Worm (Caenorhabditis elegans): ENCODE results near the gene sdz-1.

sdz-1 gene

ce11 chrIII:8656055-8656454, 44.1 kb downstream of the sdz-1 start:
- TF ChIP-seq skn-1 (tag; optimal IDR thresholded peaks at IDR 0.05) (no peak), irx-1 (tag; optimal IDR thresholded peaks at IDR 0.05) (no peak), C04F5.9 (tag; optimal IDR thresholded peaks at IDR 0.05) (no peak), fkh-8 (tag; optimal IDR thresholded peaks at IDR 0.05) (no peak), lir-3 (tag; optimal IDR thresholded peaks at IDR 0.05; ENCODE audit: poor library complexity) (no peak), mep-1 (tag; optimal IDR thresholded peaks at IDR 0.05) (no peak), grh-1 (GFP tag; IDR thresholded peaks at IDR 0.05) (no peak), mdl-1 (tag; optimal IDR thresholded peaks at IDR 0.05) (no peak), ama-1 (optimal IDR thresholded peaks at IDR 0.05) (no peak), C16A3.4 (tag; optimal IDR thresholded peaks at IDR 0.05) (no peak), lin-14 (GFP tag; optimal IDR thresholded peaks at IDR 0.05) (peak; percentile 3), tlp-1 (tag; optimal IDR thresholded peaks at IDR 0.05) (no peak), ceh-82 (tag; optimal IDR thresholded peaks at IDR 0.05) (no peak), tbx-2 (tag; optimal IDR thresholded peaks at IDR 0.05) (no peak), snu-23 (GFP tag; optimal IDR thresholded peaks at IDR 0.05) (peak; percentile 1), nhr-19 (GFP tag; conservative IDR thresholded peaks at IDR 0.05) (peak; percentile 12; the same call in 1 of the 2 replicates), unc-98 (GFP tag; IDR thresholded peaks at IDR 0.05) (no peak), alr-1 (tag; optimal IDR thresholded peaks at IDR 0.05; ENCODE audit: borderline replicate concordance) (no peak), hlh-17 (GFP tag; optimal IDR thresholded peaks at IDR 0.05; ENCODE audit: borderline replicate concordance) (no peak), zip-4 (GFP tag; optimal IDR thresholded peaks at IDR 0.05) (no peak), unc-30 (tag; optimal IDR thresholded peaks at IDR 0.05) (no peak), nhr-84 (tag; optimal IDR thresholded peaks at IDR 0.05) (no peak), F16B12.6 (tag; optimal IDR thresholded peaks at IDR 0.05) (no peak), fos-1 (tag; optimal IDR thresholded peaks at IDR 0.05) (no peak), nhr-237 (tag; optimal IDR thresholded peaks at IDR 0.05) (no peak), unc-130 (tag; optimal IDR thresholded peaks at IDR 0.05) (no peak), mab-9 (GFP tag; IDR thresholded peaks at IDR 0.05) (no peak), lin-35 (GFP tag; optimal IDR thresholded peaks at IDR 0.05) (no peak), unc-62 (GFP tag; optimal IDR thresholded peaks at IDR 0.05) (no peak), nhr-71 (tag; optimal IDR thresholded peaks at IDR 0.05) (no peak), nhr-85 (tag) (peak; percentile 70), lin-13 (GFP tag; optimal IDR thresholded peaks at IDR 0.05) (no peak)

- TF ChIP-seq egl-27 (tag; optimal IDR thresholded peaks at IDR 0.05) = no peak
- no peak for TF ChIP-seq ama-1 (optimal IDR thresholded peaks at IDR 0.05)
- TF ChIP-seq unc-62 (GFP tag; optimal IDR thresholded peaks at IDR 0.05) = no peak
- no peak for TF ChIP-seq C34B4.2 (tag; optimal IDR thresholded peaks at IDR 0.05)
- TF ChIP-seq vab-15 (tag; optimal IDR thresholded peaks at IDR 0.05) = no peak
- TF ChIP-seq aha-1 (tag; optimal IDR thresholded peaks at IDR 0.05) = no peak
- no peak for TF ChIP-seq lin-13 (GFP tag; optimal IDR thresholded peaks at IDR 0.05)
- TF ChIP-seq elt-2 (tag; optimal IDR thresholded peaks at IDR 0.05) = no peak
- TF ChIP-seq nhr-12 (tag; optimal IDR thresholded peaks at IDR 0.05) = no peak
- no peak for TF ChIP-seq lin-39 (tag; optimal IDR thresholded peaks at IDR 0.05)
- no peak for TF ChIP-seq sptf-1 (tag; optimal IDR thresholded peaks at IDR 0.05)
- no peak for TF ChIP-seq unc-130 (tag; optimal IDR thresholded peaks at IDR 0.05)
- TF ChIP-seq mdl-1 (tag; optimal IDR thresholded peaks at IDR 0.05) = peak in 1 of 2 experiments; percentile 2
- no peak for TF ChIP-seq dpl-1 (GFP tag; optimal IDR thresholded peaks at IDR 0.05)
- no peak for TF ChIP-seq dsc-1 (tag; optimal IDR thresholded peaks at IDR 0.05)
- TF ChIP-seq snu-23 (GFP tag; optimal IDR thresholded peaks at IDR 0.05) = peak; percentile 40
- TF ChIP-seq sup-37 (GFP tag; optimal IDR thresholded peaks at IDR 0.05) = no peak
- peak; percentile 5 for TF ChIP-seq tbx-2 (tag; optimal IDR thresholded peaks at IDR 0.05)
- no peak for TF ChIP-seq egl-13 (tag; optimal IDR thresholded peaks at IDR 0.05)
- TF ChIP-seq fkh-4 (tag; optimal IDR thresholded peaks at IDR 0.05; ENCODE audit: borderline replicate concordance) = no peak
- no peak for TF ChIP-seq F16B12.6 (tag; optimal IDR thresholded peaks at IDR 0.05)
- TF ChIP-seq pax-3 (tag; optimal IDR thresholded peaks at IDR 0.05) = no peak
- TF ChIP-seq irx-1 (tag; optimal IDR thresholded peaks at IDR 0.05) = no peak
- peak; percentile 51 for TF ChIP-seq nhr-71 (tag; optimal IDR thresholded peaks at IDR 0.05)
- TF ChIP-seq swsn-7 (tag; optimal IDR thresholded peaks at IDR 0.05) = no peak
- no peak for TF ChIP-seq ceh-82 (tag; optimal IDR thresholded peaks at IDR 0.05)
- peak; percentile 60 for TF ChIP-seq nhr-20 (tag; optimal IDR thresholded peaks at IDR 0.05)
- no peak for TF ChIP-seq skn-1 (tag; optimal IDR thresholded peaks at IDR 0.05)
- TF ChIP-seq ztf-11 (tag; optimal IDR thresholded peaks at IDR 0.05) = no peak
- no peak for TF ChIP-seq Y116A8C.19 (tag; optimal IDR thresholded peaks at IDR 0.05; ENCODE audit: borderline replicate concordance)
- TF ChIP-seq unc-86 (tag; optimal IDR thresholded peaks at IDR 0.05) = no peak
Measured at ce11 chrIII:8655412-8655811, 44.7 kb downstream of the sdz-1 start.
